Worm (Caenorhabditis elegans): ENCODE measurements around the gene ant-1.3.

Gene ant-1.3

DNA sequence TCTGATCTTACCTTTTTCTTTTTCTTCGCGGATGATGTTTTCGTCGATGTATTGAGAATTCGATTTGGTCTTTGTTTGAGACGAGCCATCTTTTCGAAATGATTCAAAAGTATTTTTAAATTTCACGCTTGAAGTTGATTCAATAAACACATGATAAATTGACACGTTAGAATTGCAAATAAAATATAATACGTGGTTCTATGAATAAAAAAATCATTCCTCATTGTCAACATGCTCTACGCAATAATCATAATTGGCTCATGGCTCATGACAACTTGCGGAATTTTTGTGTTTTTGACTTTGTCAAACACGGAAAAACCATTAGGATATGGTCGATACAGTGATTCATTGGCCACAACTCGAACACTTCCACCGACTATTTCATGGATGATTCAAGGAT, 25.7 kb downstream of the ant-1.3 start, which contains the start of the genes htas-1 and ZK1251.3:
Gene htas-1, minus strand, starts transcription at position 101 of the 400 bp plus-strand sequence.
Gene ZK1251.3, plus strand, starts transcription at position 226 of the 400 bp plus-strand sequence.
- no peak for TF ChIP-seq unc-62 (GFP tag; optimal IDR thresholded peaks at IDR 0.05)

DNA sequence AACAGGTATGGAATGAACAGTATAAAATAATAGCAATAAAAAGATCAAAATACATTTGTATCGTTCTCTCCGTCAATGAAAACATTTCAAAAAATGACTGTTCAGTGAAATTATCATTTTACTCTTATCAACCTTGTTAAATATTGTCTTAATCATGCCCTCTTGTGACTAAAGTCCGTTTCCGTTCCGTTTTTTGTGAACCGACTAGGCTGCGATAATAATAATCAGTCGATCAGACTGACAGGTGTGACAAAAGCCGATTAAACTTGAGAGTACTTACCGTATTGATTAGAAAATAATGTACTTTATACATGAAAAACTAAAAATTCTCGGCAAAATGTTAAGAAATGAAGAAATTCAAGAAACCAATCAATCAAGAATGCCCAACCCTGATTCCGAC, 26.6 kb downstream of the ant-1.3 start, which contains the start of gene ins-7:
Gene ins-7, minus strand, starts transcription at position 332 of the 400 bp plus-strand sequence.
- no peak for TF ChIP-seq unc-62 (GFP tag; optimal IDR thresholded peaks at IDR 0.05)

DNA sequence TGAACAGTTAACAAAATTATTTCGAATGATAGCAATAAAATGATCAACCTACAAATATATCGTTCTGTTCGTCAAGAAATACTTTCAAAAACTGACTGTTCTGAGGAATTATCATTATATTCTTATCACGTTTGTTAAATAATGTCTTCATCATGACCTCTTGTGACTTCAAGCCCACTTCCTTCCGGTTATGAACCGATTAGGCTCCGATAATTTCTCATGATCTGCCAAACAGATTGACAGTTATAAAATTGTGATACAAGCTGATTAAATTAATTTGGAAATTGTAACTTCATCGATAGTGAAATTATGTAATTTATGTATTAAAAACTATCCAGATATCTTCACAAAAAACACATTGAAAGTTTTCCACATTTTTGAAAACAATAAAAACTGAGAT, 28.3 kb downstream of the ant-1.3 start, which contains the start of gene ins-8:
Gene ins-8, minus strand, starts transcription at position 101 of the 400 bp plus-strand sequence.
- no peak for TF ChIP-seq unc-62 (GFP tag; optimal IDR thresholded peaks at IDR 0.05)

DNA sequence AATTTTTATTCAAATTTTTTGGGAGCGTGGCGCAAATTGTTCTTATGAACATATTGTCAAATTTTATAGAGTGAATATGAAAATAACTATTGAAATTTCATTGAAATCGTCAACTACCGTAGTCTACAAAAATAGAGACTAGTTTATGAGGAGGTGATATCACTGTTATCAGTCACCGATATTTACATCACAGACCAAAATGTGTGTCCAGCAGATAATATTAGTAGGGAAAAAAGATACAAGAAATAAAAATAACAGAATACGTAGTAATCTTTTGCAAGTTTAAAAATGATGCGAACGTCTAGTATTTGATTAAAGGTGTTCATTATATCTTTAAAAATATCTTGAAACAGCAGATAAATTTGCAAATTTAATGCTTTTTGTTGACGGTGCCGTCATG, 29.8 kb downstream of the ant-1.3 start:
- TF ChIP-seq unc-62 (GFP tag; optimal IDR thresholded peaks at IDR 0.05): no peak

DNA sequence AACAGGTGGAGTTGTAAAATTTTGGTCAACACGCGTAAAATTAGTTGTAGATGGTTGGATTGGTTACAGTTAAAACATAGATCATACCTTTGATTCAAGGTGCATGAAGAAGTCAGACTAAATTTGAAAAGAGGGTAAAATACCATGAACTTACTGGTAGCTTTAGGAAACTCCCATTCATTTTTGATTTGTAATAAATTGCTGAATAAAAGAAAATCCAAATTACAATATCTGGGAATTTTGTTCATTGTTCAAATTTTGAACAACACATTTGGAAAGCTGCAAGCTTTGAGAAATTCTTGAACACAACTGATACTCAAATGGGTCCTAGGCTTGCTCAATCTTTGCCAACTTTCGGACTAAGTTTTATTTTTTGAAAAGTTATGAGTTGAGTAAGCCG, 31.1 kb downstream of the ant-1.3 start:
- no peak for TF ChIP-seq unc-62 (GFP tag; optimal IDR thresholded peaks at IDR 0.05)

DNA sequence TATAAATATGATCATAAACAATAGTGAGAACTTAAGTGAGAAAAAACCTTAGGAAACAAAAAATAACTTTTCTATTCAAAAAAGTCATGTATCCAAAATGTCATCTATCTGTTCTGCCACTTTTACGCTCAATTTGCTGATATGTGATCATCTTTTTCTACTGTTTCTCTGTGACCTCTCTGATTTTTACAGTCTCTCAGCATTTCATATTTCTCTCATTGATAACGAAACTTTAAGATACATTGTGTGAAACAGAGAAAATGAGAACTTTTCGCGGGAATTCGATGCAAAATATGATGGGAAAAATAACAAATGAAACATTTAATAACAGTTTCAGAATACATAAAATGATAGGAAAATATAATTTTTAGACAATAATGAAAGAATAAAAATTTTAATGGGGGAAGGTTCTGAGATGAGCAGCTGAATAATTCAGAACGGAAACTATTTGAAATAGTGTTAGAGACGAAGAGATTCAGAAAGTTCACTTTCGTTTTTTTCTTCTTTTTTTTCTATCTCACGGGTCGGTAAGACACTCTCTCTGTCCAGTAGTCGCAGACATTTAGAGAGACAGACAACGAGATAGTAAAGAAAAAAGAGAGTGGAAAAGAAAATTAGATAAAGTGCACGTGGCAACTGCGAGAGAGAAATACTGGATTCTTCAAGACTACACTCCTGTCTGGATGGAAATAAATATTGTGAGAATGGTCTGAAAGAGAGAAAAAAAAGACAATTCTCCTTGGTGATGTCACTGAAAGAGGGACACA, 31.7 kb downstream of the ant-1.3 start:
- TF ChIP-seq unc-62 (GFP tag; optimal IDR thresholded peaks at IDR 0.05): no peak

DNA sequence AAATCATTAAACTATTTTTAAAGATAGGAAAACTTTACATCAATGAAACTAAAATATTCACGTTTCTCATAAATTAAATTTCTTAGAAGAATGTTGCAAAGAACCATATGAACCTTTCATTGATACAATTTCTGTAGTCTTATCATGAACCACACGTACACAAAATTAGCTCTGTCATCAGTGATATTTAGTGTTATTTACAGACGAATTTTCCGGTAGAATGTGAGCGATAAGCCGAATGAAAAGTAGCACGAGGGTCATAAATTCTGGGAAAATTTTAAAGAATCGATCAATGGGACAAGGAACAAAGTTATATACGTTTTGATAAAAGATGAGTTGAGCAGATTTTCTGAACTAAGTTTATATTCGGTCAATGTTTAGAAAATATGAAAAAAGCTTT, 32.6 kb downstream of the ant-1.3 start:
- no peak for TF ChIP-seq unc-62 (GFP tag; optimal IDR thresholded peaks at IDR 0.05)

DNA sequence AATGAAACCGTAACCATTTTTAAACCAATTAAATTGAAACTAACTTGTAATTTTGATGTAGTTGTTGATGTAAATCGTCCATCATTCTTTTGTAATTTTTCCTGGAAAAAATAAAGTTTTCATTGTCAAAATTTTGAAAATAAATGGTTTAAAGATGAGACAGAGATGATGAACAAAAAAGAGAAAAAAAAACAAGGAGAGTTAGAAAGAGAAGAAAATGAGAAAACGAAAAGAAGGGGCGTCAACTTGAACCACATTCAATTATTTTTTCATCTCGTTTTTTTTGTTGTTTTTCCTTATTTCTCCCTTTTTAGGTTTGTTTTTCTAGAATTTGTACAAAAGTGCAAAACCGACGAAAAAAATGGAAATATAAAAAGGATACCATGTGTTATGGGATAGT, 33.5 kb downstream of the ant-1.3 start, which contains the start of gene nhr-34:
Gene nhr-34, minus strand, starts transcription at position 101 of the 400 bp plus-strand sequence.
- no peak for TF ChIP-seq unc-62 (GFP tag; optimal IDR thresholded peaks at IDR 0.05)

DNA sequence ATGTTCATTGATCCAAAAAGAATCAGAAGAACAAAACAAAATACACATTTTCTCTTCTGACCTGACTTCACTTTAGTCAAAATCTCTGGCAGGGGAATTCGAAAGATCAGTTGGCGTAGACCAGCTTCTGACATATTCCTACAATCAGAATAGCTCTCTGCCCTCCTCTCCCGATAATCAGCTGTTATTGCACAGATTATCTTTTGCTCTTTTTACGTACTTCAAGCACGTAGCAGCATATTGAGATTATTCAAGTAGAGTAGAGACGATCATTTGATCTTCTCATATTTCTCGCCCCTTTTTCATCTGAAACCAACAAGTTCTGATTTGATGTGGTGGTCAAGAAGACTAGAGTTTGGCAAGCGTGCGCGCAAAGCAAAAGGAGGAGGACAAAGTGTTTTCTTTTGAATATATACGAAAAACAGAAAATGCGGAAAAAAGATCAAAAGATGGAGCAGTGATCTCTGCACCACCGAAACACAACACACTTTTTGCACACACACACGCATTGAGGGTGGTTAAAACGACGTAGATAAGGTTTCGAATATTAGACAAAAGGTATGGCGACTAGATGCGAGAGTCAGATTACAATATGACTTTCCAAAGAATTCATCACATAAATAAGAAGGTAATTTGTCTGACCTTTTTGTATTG, 35.3 kb downstream of the ant-1.3 start:
- TF ChIP-seq unc-62 (GFP tag; optimal IDR thresholded peaks at IDR 0.05): no peak

DNA sequence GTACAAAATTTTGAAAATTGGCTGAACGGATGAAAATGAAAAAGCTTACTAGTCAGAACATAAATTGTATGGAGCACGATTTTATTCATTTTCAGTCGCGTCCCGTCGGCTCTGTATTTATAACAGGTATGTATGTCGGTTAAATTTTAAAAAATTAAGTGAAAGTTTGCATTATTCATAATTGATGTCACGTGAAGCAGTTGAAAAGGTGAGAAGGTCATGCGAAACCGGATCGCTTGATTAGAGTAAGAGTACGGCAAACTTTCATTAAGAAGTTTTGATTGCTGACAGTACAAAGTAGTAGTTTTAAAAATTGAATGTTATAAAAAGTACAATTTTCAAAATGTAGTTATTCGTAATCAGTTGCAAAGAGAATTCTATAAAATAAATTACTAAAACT, 35.9 kb downstream of the ant-1.3 start:
- TF ChIP-seq unc-62 (GFP tag; optimal IDR thresholded peaks at IDR 0.05): no peak

DNA sequence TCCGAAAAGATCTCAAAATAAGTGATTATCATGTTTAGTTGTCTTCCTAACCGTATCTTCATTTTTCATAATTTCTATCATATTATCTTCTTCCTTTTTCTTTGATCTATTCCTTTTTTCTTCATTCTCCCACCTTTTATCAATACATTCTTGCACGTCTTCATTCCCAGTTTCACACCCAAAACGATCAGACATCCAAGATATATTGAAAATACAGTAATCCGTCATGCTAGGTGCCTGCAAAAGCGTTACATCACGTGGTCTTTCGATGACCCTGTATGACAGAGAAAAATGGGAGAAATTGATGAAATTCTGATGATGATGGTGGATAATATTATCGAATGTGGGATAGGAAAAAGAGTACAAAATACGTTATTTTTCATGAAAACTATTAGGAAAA, 36.7 kb downstream of the ant-1.3 start:
- TF ChIP-seq unc-62 (GFP tag; optimal IDR thresholded peaks at IDR 0.05): no peak

DNA sequence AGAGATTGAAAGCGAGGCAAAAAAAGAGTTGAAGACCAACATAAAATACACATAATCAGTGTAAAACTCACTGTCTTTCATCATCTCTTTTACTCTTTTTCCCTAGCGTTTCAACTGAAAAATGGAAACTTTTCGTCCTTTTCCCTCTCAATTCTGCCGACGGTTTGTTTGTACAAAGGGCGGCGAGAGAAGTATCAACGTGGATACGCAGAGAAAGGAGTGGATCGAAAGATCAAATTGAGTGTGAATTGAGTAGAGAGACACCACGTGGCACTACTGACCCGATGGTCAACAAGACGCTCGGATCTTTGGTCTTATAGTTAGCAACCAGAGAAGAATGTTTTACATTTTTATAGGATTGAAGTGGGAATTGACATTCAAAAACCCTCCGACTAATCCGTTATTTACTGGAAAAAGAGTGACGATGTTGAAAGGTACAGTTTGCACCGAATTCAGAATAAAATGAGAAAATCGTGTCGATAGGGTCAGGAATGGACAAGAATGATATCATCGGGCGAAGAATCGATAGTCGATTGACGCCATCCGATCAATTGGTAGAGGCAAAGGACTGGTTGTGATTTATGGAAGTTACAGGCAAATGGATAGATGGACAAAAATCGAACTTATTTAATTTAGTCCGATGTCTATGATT, 38.0 kb downstream of the ant-1.3 start:
- TF ChIP-seq unc-62 (GFP tag; optimal IDR thresholded peaks at IDR 0.05): no peak

DNA sequence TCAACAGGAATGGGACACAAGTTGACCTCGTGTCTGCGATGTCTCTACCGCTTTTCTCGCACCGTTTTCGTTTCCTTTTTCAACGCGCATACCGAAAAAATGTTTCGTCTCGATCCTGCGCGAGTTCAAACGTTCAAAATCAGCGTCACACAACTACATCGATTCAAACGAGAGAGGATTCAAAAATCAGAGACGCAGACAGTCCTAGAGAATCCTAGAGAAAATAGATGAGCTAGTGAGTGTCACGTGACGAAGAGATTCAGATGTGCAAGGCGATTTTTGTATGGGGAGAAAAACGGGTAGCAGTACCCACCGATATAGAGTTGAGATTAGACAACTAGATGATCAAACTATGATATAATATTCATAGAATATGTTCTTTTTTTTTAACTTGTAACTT, 39.1 kb downstream of the ant-1.3 start:
- TF ChIP-seq unc-62 (GFP tag; optimal IDR thresholded peaks at IDR 0.05): no peak

DNA sequence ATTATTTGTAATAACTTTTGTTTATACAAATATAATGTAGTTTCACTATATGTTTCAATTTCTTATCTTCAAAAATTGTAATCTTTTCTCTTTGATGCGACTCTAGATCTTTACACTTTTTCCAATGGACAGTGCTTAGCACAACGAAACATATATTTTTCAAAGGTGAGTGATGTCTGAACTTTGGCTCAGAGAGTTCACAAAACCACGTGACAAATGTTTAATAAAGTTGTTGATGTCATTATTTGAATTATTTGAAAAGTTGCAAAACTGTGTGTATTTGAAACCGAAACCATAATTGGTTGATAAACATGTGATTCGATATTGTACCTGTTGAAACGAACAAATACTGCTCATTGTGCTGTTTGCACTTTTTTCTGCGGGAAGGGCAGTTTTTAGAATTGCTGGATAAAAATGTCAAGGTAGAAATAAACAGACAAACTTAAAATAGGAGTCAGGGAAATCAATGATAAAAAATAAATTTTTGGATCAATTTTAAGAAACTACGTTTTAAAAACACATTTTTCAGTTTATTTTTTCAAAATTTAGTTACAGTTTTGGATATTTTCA, 40.9 kb downstream of the ant-1.3 start:
- TF ChIP-seq unc-62 (GFP tag; optimal IDR thresholded peaks at IDR 0.05): no peak

DNA sequence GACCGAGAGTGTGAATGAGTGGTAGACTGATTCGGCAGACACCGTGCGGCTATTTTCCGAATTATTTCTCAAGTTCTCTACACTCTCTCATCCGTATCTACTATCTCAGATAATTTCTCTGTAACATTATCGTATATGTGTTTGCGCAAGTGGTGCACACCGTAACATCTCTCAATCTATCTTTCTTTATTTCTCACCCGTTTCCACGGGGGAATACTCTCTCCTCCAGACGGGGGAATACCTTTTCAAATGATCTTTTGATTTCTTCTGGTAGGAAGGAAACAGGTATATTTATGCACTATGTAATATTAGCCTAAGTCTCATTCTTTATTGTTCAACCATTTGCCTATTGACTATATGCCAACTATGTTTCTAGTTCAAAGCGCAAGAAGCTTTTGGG, 42.0 kb downstream of the ant-1.3 start:
- TF ChIP-seq unc-62 (GFP tag; optimal IDR thresholded peaks at IDR 0.05): no peak

DNA sequence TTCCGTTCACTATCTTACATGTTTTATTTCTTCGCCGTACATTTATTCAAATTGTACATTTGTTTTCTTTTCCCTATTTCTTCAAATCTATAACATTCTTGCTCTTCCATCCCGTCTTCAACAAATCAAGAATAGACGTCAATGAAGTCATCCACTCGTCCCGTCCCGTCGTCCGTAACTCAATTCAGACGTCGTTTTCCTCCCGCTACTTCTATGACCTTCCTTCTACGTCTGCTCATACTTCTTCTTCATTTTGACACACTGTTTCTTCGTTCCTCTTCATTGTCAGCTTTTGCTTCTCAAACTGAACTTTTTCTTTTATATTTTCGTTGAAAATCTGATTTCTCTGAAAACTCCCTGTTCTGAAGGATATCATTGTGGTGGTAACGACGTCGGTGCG, 49.1 kb downstream of the ant-1.3 start:
- no peak for TF ChIP-seq unc-62 (GFP tag; optimal IDR thresholded peaks at IDR 0.05)
